Fruit fly (Drosophila melanogaster) whole organism, embryonic: ENCODE data around the gene Baldspot.

Source experiments
- Aef1 ChIP-seq: fragments of 200-800 bp; sonication (Bioruptor generic); IDR thresholded peaks from 3 replicates; pipeline ENCODE4 v1.3.6; 2022; ENCODE audit warnings: missing biosample characterization, missing genetic modification characterization
- Bdp1 ChIP-seq: fragments of 200-800 bp; sonication (Bioruptor generic); optimal IDR thresholded peaks from 3 replicates; lab custom pipeline; 2016; ENCODE audit warnings: missing biosample characterization, missing genetic modification characterization
- Bgb ChIP-seq: fragments of 200-800 bp; sonication (Bioruptor generic); IDR thresholded peaks from 2 replicates; pipeline ENCODE4 v1.3.6; 2022; ENCODE audit warnings: missing biosample characterization, missing genetic modification characterization; ENCODE audit not compliant: partially characterized antibody
- C15 ChIP-seq: fragments of 200-800 bp; sonication (Bioruptor generic); IDR thresholded peaks from 3 replicates; pipeline ENCODE4 v1.3.6; 2022; ENCODE audit warnings: missing biosample characterization, missing genetic modification characterization
- CG10366 ChIP-seq: fragments of 200-800 bp; sonication (Bioruptor generic); IDR thresholded peaks from 2 replicates; pipeline ENCODE4 v1.3.6; 2022; ENCODE audit warnings: missing biosample characterization, missing genetic modification characterization
- CG11093 ChIP-seq: fragments of 200-800 bp; sonication (Bioruptor generic); IDR thresholded peaks from 3 replicates; pipeline ENCODE4 v1.3.6; 2022; ENCODE audit warnings: missing biosample characterization, missing genetic modification characterization
- CG11504 ChIP-seq: fragments of 200-800 bp; sonication (Bioruptor generic); optimal IDR thresholded peaks from 3 replicates; lab custom pipeline; 2019; ENCODE audit warnings: missing biosample characterization, mild to moderate bottlenecking, missing genetic modification characterization, moderate library complexity
- CG12071 ChIP-seq: fragments of 200-800 bp; sonication (Bioruptor generic); optimal IDR thresholded peaks from 3 replicates; lab custom pipeline; 2018; ENCODE audit warnings: missing biosample characterization, mild to moderate bottlenecking, missing genetic modification characterization
- CG12219 ChIP-seq: fragments of 200-800 bp; sonication (Bioruptor generic); optimal IDR thresholded peaks from 3 replicates; lab custom pipeline; 2018; ENCODE audit warnings: missing biosample characterization, mild to moderate bottlenecking, missing genetic modification characterization
- CG12659 ChIP-seq: fragments of 200-800 bp; sonication (Bioruptor generic); optimal IDR thresholded peaks from 3 replicates; lab custom pipeline; 2017; ENCODE audit warnings: mild to moderate bottlenecking, missing biosample characterization, missing genetic modification reagents, missing genetic modification characterization
- CG12942 ChIP-seq: fragments of 200-800 bp; sonication (Bioruptor generic); optimal IDR thresholded peaks from 3 replicates; lab custom pipeline; 2016; ENCODE audit warnings: missing biosample characterization, missing genetic modification characterization
- CG13123 ChIP-seq: fragments of 200-800 bp; sonication (Bioruptor generic); optimal IDR thresholded peaks from 2 replicates; lab custom pipeline; 2016; ENCODE audit warnings: missing biosample characterization, missing genetic modification characterization
- CG14441 ChIP-seq: fragments of 200-800 bp; sonication (Bioruptor generic); IDR thresholded peaks from 2 replicates; pipeline ENCODE4 v1.3.6; 2022; ENCODE audit warnings: missing biosample characterization, missing genetic modification characterization
- CG15696 ChIP-seq: fragments of 200-800 bp; sonication (Bioruptor generic); optimal IDR thresholded peaks from 2 replicates; lab custom pipeline; 2019; ENCODE audit warnings: missing biosample characterization, mild to moderate bottlenecking, missing genetic modification characterization, moderate library complexity
- CG17568 ChIP-seq: fragments of 200-800 bp; sonication (Bioruptor generic); optimal IDR thresholded peaks from 2 replicates; lab custom pipeline; 2018; ENCODE audit warnings: missing biosample characterization, mild to moderate bottlenecking, missing genetic modification characterization, moderate library complexity
- CG18764 ChIP-seq: fragments of 200-800 bp; sonication (Bioruptor generic); optimal IDR thresholded peaks from 3 replicates; lab custom pipeline; 2016; ENCODE audit warnings: missing biosample characterization, missing genetic modification characterization
- CG2120 ChIP-seq: fragments of 200-800 bp; sonication (Bioruptor generic); optimal IDR thresholded peaks from 3 replicates; lab custom pipeline; 2016; ENCODE audit warnings: missing biosample characterization, missing genetic modification characterization
- CG31441 ChIP-seq: fragments of 200-800 bp; sonication (Bioruptor generic); IDR thresholded peaks from 2 replicates; pipeline ENCODE4 v1.3.6; 2022; ENCODE audit warnings: missing biosample characterization, missing genetic modification characterization
- CG32532 ChIP-seq: fragments of 200-800 bp; sonication (Bioruptor generic); IDR thresholded peaks from 2 replicates; pipeline ENCODE4 v1.3.6; 2022; ENCODE audit warnings: missing biosample characterization, missing genetic modification characterization
- CG42726 ChIP-seq: fragments of 200-800 bp; sonication (Bioruptor generic); IDR thresholded peaks from 2 replicates; pipeline ENCODE4 v1.3.6; 2022; ENCODE audit warnings: missing biosample characterization, missing genetic modification characterization; ENCODE audit not compliant: partially characterized antibody
- CG4424 ChIP-seq: fragments of 200-800 bp; sonication (Bioruptor generic); optimal IDR thresholded peaks from 3 replicates; lab custom pipeline; 2016; ENCODE audit warnings: missing biosample characterization, missing genetic modification characterization
- CG4617 ChIP-seq: fragments of 200-800 bp; sonication (Bioruptor generic); optimal IDR thresholded peaks from 3 replicates; lab custom pipeline; 2016; ENCODE audit warnings: missing biosample characterization, missing genetic modification characterization, borderline replicate concordance
- CG4707 ChIP-seq: fragments of 200-800 bp; sonication (Bioruptor generic); optimal IDR thresholded peaks from 2 replicates; lab custom pipeline; 2018; ENCODE audit warnings: missing biosample characterization, mild to moderate bottlenecking, missing genetic modification characterization, moderate library complexity
- CG4820 ChIP-seq: fragments of 200-800 bp; sonication (Bioruptor generic); optimal IDR thresholded peaks from 3 replicates; lab custom pipeline; 2016; ENCODE audit warnings: missing biosample characterization, missing genetic modification characterization
- CG6791 ChIP-seq: fragments of 200-800 bp; sonication (Bioruptor generic); IDR thresholded peaks from 3 replicates; pipeline ENCODE4 v1.3.6; 2022; ENCODE audit warnings: missing biosample characterization, missing genetic modification characterization; ENCODE audit not compliant: partially characterized antibody
- CG6854 ChIP-seq: fragments of 200-800 bp; sonication (Bioruptor generic); optimal IDR thresholded peaks from 3 replicates; lab custom pipeline; 2017; ENCODE audit warnings: missing biosample characterization, mild to moderate bottlenecking, missing genetic modification characterization
- CG7357 ChIP-seq: fragments of 200-800 bp; sonication (Bioruptor generic); IDR thresholded peaks from 3 replicates; pipeline ENCODE4 v1.3.6; 2022; ENCODE audit warnings: missing biosample characterization, missing genetic modification characterization
- CG9727 ChIP-seq: fragments of 200-800 bp; sonication (Bioruptor generic); optimal IDR thresholded peaks from 3 replicates; lab custom pipeline; 2017; ENCODE audit warnings: missing biosample characterization, mild to moderate bottlenecking, missing genetic modification characterization
- CG9932 ChIP-seq: fragments of 200-800 bp; sonication (Bioruptor generic); IDR thresholded peaks from 2 replicates; pipeline ENCODE4 v1.3.6; 2022; ENCODE audit warnings: missing biosample characterization, missing genetic modification characterization
- Dll ChIP-seq: fragments of 200-800 bp; sonication (Bioruptor generic); IDR thresholded peaks from 4 replicates; pipeline ENCODE4 v1.3.6; 2022; ENCODE audit warnings: missing biosample characterization, missing genetic modification characterization; ENCODE audit not compliant: partially characterized antibody
- Ets97D ChIP-seq: fragments of 200-800 bp; sonication (Bioruptor generic); optimal IDR thresholded peaks from 3 replicates; lab custom pipeline; 2016; ENCODE audit warnings: missing biosample characterization, missing genetic modification characterization
- Fer3 ChIP-seq: fragments of 200-800 bp; sonication (Bioruptor generic); optimal IDR thresholded peaks from 2 replicates; lab custom pipeline; 2018; ENCODE audit warnings: missing biosample characterization, mild to moderate bottlenecking, missing genetic modification characterization, moderate library complexity
- HHEX ChIP-seq: fragments of 200-800 bp; sonication (Bioruptor generic); optimal IDR thresholded peaks from 3 replicates; lab custom pipeline; 2017; ENCODE audit warnings: missing biosample characterization, mild to moderate bottlenecking, missing genetic modification characterization, missing genetic modification reagents
- Meics ChIP-seq: fragments of 200-800 bp; sonication (Bioruptor generic); optimal IDR thresholded peaks from 2 replicates; lab custom pipeline; 2017; ENCODE audit warnings: missing biosample characterization, mild to moderate bottlenecking, missing genetic modification characterization
- NC2β ChIP-seq: fragments of 200-800 bp; sonication (Bioruptor generic); optimal IDR thresholded peaks from 2 replicates; lab custom pipeline; 2016; ENCODE audit warnings: missing biosample characterization, missing genetic modification characterization
- Nf-YA ChIP-seq: fragments of 200-800 bp; sonication (Bioruptor generic); IDR thresholded peaks from 2 replicates; pipeline ENCODE4 v1.3.6; 2022; ENCODE audit warnings: missing biosample characterization, missing genetic modification characterization
- Stat92E ChIP-seq, 3 experiments: fragments of >200 bp in 2 of 3; fragments of 200-800 bp in 1 of 3; sonication (Bioruptor generic) in 1 of 3; optimal IDR thresholded peaks; 2 replicates each; lab custom pipeline; 2017 to 2019; ENCODE audit warnings: missing biosample characterization in 3 of 3, missing genetic modification characterization in 3 of 3, mild to moderate bottlenecking in 1 of 3, moderate library complexity in 1 of 3
- ab ChIP-seq: fragments of 200-800 bp; sonication (Bioruptor generic); optimal IDR thresholded peaks from 2 replicates; lab custom pipeline; 2016; ENCODE audit warnings: missing biosample characterization, missing genetic modification characterization
- al ChIP-seq: fragments of 200-800 bp; sonication (Bioruptor generic); IDR thresholded peaks from 2 replicates; pipeline ENCODE4 v1.3.6; 2022; ENCODE audit warnings: missing biosample characterization, missing genetic modification characterization
- ara ChIP-seq: fragments of 200-800 bp; sonication (Bioruptor generic); IDR thresholded peaks from 2 replicates; pipeline ENCODE4 v1.3.6; 2022; ENCODE audit warnings: missing biosample characterization, missing genetic modification characterization
- gem ChIP-seq: fragments of 200-800 bp; sonication (Bioruptor generic); optimal IDR thresholded peaks from 2 replicates; lab custom pipeline; 2019; ENCODE audit warnings: missing biosample characterization, mild to moderate bottlenecking, missing genetic modification characterization, moderate library complexity
- gsb-n ChIP-seq: fragments of 200-800 bp; sonication (Bioruptor generic); optimal IDR thresholded peaks from 3 replicates; lab custom pipeline; 2018; ENCODE audit warnings: missing biosample characterization, mild to moderate bottlenecking, missing genetic modification characterization
- gt ChIP-seq: fragments of 200-800 bp; sonication (Bioruptor generic); IDR thresholded peaks from 2 replicates; pipeline ENCODE4 v1.3.6; 2022; ENCODE audit warnings: missing biosample characterization, missing genetic modification characterization
- h ChIP-seq: fragments of >200 bp; optimal IDR thresholded peaks from 2 replicates; lab custom pipeline; 2017
- her ChIP-seq: fragments of 200-800 bp; sonication (Bioruptor generic); optimal IDR thresholded peaks from 2 replicates; lab custom pipeline; 2016; ENCODE audit warnings: missing biosample characterization, missing genetic modification characterization
- lmd ChIP-seq: fragments of 200-800 bp; sonication (Bioruptor generic); IDR thresholded peaks from 2 replicates; pipeline ENCODE4 v1.3.6; 2022; ENCODE audit warnings: missing biosample characterization, missing genetic modification characterization
- mirr ChIP-seq: fragments of 200-800 bp; sonication (Bioruptor generic); optimal IDR thresholded peaks from 3 replicates; lab custom pipeline; 2018; ENCODE audit warnings: missing biosample characterization, mild to moderate bottlenecking, missing genetic modification characterization
- repo ChIP-seq: fragments of 200-800 bp; sonication (Bioruptor generic); optimal IDR thresholded peaks from 2 replicates; lab custom pipeline; 2016; ENCODE audit warnings: missing biosample characterization, missing genetic modification characterization
- sc ChIP-seq, 3 experiments: fragments of >200 bp in 2 of 3; fragments of 200-800 bp in 1 of 3; sonication (Bioruptor generic) in 1 of 3; optimal IDR thresholded peaks; 2 replicates in 2 of 3; 3 replicates in 1 of 3; lab custom pipeline; 2017; ENCODE audit warnings: mild to moderate bottlenecking in 1 of 3, missing biosample characterization in 1 of 3, missing genetic modification characterization in 1 of 3, missing genetic modification reagents in 1 of 3
- ssp ChIP-seq: fragments of 200-800 bp; sonication (Bioruptor generic); IDR thresholded peaks from 2 replicates; pipeline ENCODE4 v1.3.6; 2022; ENCODE audit warnings: missing biosample characterization, missing genetic modification characterization

The Baldspot gene

DNA sequence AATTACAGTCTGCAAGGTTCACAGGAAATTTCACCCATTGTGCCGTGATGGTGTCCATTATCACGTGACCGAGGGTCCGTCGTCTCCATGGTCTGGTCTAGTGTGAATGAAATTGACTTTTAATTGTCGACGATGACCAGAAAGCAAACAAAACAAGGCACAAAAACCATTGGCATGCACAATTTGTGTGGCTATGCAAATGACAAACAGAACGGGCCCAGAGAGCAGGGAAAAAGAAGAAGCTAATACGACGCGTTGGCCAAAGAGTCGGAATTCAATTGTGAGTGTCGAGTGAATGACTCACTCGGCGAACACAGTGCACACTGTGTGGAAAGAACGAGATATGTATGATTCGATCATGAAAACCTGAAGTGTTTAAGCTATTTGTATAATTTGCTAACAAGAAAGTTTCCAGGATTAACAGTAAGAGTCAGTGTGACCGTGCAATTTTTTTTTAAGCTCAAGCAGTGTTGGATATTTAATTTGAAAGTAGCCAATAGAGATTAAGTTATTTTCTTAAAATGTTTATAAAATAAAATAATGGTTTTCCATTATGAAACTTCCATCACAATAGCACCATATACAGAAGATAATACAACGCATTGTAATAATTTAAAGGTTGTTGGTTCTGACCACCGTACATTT lies 25.7 kb downstream of the Baldspot start (continued):
- no peak for TF ChIP-seq NC2β (GFP tag; lab: Kevin White, UChicago)
- TF ChIP-seq CG14441 (GFP tag; lab: Robert Waterston, UW): no peak
- TF ChIP-seq Stat92E (GFP tag; optimal IDR thresholded peaks at IDR 0.05; lab: Kevin White, UChicago): no peak
- TF ChIP-seq gsb-n (tag; lab: Kevin White, UChicago): peak; percentile 10
- no peak for TF ChIP-seq al (GFP tag; lab: Robert Waterston, UW)
- no peak for TF ChIP-seq CG18764 (GFP tag; lab: Kevin White, UChicago)
- no peak for TF ChIP-seq CG9932 (GFP tag; lab: Robert Waterston, UW)
- TF ChIP-seq CG11504 (tag; lab: Kevin White, UChicago): peak; percentile 52
- no peak for TF ChIP-seq ab (GFP tag; lab: Kevin White, UChicago)
- TF ChIP-seq gem (tag; lab: Kevin White, UChicago): peak; percentile 54
- no peak for TF ChIP-seq CG11093
- no peak for TF ChIP-seq ara (GFP tag; lab: Robert Waterston, UW)
- TF ChIP-seq CG9727 (GFP tag; lab: Kevin White, UChicago): peak; percentile 16
- TF ChIP-seq CG4617: no peak
- 0 out of 2 replicates have a peak, but pooled peaks have one; percentile 27 for TF ChIP-seq CG32532
- TF ChIP-seq CG17568: no peak
- no peak for TF ChIP-seq Fer3 (tag; lab: Kevin White, UChicago)
- TF ChIP-seq h (lab: Kevin White, UChicago): no peak
- TF ChIP-seq CG4820 (GFP tag; lab: Kevin White, UChicago): no peak
- no peak for TF ChIP-seq CG13123 (GFP tag; lab: Kevin White, UChicago)
- no peak for TF ChIP-seq CG12942 (GFP tag; lab: Kevin White, UChicago)
- TF ChIP-seq ssp (GFP tag; lab: Robert Waterston, UW): no peak
- no peak for TF ChIP-seq Bdp1 (GFP tag; lab: Kevin White, UChicago)
- TF ChIP-seq C15 (GFP tag; lab: Robert Waterston, UW): no peak
- TF ChIP-seq lmd: 0 out of 2 replicates have a peak, but pooled peaks have one; percentile 13
- no peak for TF ChIP-seq mirr
- TF ChIP-seq CG15696: no peak
- no peak for TF ChIP-seq CG6791 (GFP tag; lab: Robert Waterston, UW)
- peak; percentile 4 for TF ChIP-seq CG2120 (GFP tag; lab: Kevin White, UChicago)
- no peak for TF ChIP-seq Ets97D (GFP tag; lab: Kevin White, UChicago)
- no peak for TF ChIP-seq CG12219 (GFP tag; lab: Kevin White, UChicago)
- TF ChIP-seq Meics (GFP tag; lab: Kevin White, UChicago): peak; percentile 4
- no peak for TF ChIP-seq Dll (GFP tag; lab: Robert Waterston, UW)
- no peak for TF ChIP-seq HHEX (GFP tag; lab: Kevin White, UChicago)
- no peak for TF ChIP-seq CG42726
- TF ChIP-seq gt: no peak
- TF ChIP-seq Nf-YA (GFP tag; lab: Robert Waterston, UW): no peak
- TF ChIP-seq her (GFP tag; lab: Kevin White, UChicago): no peak
- no peak for TF ChIP-seq Aef1 (GFP tag; lab: Robert Waterston, UW)
- TF ChIP-seq sc (optimal IDR thresholded peaks at IDR 0.05; lab: Kevin White, UChicago): no peak
- TF ChIP-seq sc (GFP tag; optimal IDR thresholded peaks at IDR 0.05; lab: Kevin White, UChicago): no peak
- TF ChIP-seq repo (GFP tag; lab: Kevin White, UChicago): no peak
- no peak for TF ChIP-seq CG7357
- TF ChIP-seq CG12659 (GFP tag; lab: Kevin White, UChicago): peak; percentile 12
- TF ChIP-seq Bgb (GFP tag; lab: Robert Waterston, UW): no peak
- peak; percentile 15 for TF ChIP-seq CG4424 (GFP tag; lab: Kevin White, UChicago)
- TF ChIP-seq CG4707 (GFP tag; lab: Kevin White, UChicago): no peak
- peak; percentile 23; the same call in 1 of the 2 replicates for TF ChIP-seq CG10366 (GFP tag; lab: Robert Waterston, UW)
- TF ChIP-seq CG12071 (GFP tag; lab: Kevin White, UChicago): no peak
- TF ChIP-seq CG31441 (GFP tag; lab: Robert Waterston, UW): peak; percentile 55
- TF ChIP-seq CG6854: no peak
